Worm (Caenorhabditis elegans): Measurements from ENCODE around the gene mltn-10.
A peak's percentile ranks its signal among the peaks of the same experiment; 100 is the strongest.

Gene mltn-10

DNA sequence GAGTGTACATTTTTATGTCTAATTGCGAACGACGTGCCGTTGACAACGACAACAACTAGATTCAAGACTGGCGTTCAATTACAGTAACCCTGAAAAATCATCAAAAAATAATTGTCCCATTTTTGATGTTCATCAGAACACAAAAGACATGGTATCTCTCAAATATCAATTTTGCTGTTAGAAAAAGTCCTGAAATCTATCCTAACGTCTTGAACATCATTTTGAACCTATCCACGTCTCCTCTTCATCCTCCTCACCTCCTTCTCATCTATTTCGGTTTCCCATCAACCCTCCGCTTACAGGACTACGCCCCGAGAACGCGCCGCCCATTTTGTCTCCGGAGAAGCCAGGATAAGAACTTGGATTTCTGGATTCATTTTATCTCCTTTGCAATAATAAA is 7.1 kb upstream of the mltn-10 start, which contains the start of gene mltn-9:
TSS of gene mltn-9 (plus strand) at position 301 of the 400 bp plus-strand sequence.
- TF ChIP-seq flt-1 (GFP tag; IDR thresholded peaks at IDR 0.05): no peak
- TF ChIP-seq F13C5.2 (tag; optimal IDR thresholded peaks at IDR 0.05): no peak
- no peak for TF ChIP-seq B0310.2 (tag; optimal IDR thresholded peaks at IDR 0.05)
- no peak for TF ChIP-seq hmg-4 (GFP tag; optimal IDR thresholded peaks at IDR 0.05)
- no peak for TF ChIP-seq ceh-13 (GFP tag; optimal IDR thresholded peaks at IDR 0.05)
- no peak for TF ChIP-seq sea-1 (GFP tag; conservative IDR thresholded peaks at IDR 0.05)
- no peak for TF ChIP-seq pes-1 (GFP tag; IDR thresholded peaks at IDR 0.05)
- no peak for TF ChIP-seq ets-7 (tag; optimal IDR thresholded peaks at IDR 0.05)
- no peak for TF ChIP-seq hnd-1 (tag; optimal IDR thresholded peaks at IDR 0.05)
- TF ChIP-seq scrt-1 (GFP tag; IDR thresholded peaks at IDR 0.05): no peak
- no peak for TF ChIP-seq ceh-36 (tag; optimal IDR thresholded peaks at IDR 0.05)
- no peak for TF ChIP-seq aly-1 (tag; optimal IDR thresholded peaks at IDR 0.05)
- no peak for TF ChIP-seq tra-4 (tag; optimal IDR thresholded peaks at IDR 0.05)
- no peak for TF ChIP-seq hmbx-1 (tag; optimal IDR thresholded peaks at IDR 0.05)
- no peak for TF ChIP-seq tbx-37 (GFP tag; conservative IDR thresholded peaks at IDR 0.05)

DNA sequence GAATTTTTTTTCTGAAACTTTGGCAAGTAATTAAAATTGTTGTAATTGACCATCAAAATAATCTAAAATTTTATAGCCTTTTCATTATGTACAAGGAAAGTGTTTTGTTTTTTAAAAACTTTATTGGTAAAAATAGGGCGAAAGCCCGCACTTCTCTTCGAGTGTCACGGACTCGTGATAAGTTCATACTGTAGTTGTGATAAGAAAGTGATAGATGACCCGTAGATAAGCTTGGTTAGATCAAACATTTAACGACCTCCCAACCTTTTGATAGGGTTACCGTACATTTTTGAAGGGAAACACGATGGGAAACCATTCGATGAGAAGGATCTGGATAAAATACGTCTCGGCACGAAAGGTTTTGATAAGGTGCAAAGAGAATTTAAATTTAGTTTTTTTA is 6.5 kb upstream of the mltn-10 start:
- TF ChIP-seq B0310.2 (tag; optimal IDR thresholded peaks at IDR 0.05) (no peak), hmg-4 (GFP tag; optimal IDR thresholded peaks at IDR 0.05) (no peak), ceh-13 (GFP tag; optimal IDR thresholded peaks at IDR 0.05) (no peak), ets-7 (tag; optimal IDR thresholded peaks at IDR 0.05) (no peak), ceh-36 (tag; optimal IDR thresholded peaks at IDR 0.05) (no peak), tbx-11 (GFP tag; IDR thresholded peaks at IDR 0.05) (no peak)

DNA sequence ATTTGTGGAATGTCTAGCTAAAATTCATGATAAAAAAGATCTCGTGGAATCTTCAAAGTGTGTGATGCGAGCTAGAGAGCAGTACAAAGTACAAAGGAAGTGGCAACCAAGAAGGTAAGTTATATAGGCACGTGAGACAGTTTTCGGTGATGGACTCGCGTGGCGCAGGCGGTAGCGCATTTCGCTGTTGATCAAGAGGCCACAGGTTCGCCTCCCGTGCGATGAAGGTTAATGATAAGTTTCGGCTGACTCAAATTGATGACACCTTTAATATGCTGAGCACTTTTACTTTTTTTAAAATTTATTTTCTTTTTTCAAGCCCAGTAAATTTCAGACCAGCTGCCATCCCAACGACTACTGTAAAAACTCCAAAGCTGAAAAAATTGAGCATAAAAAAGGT is 5.9 kb upstream of the mltn-10 start:
- TF ChIP-seq pes-1 (GFP tag; IDR thresholded peaks at IDR 0.05) (0 out of 2 replicates have a peak, but pooled peaks have one; percentile 25), tbx-11 (GFP tag; IDR thresholded peaks at IDR 0.05) (no peak)

DNA sequence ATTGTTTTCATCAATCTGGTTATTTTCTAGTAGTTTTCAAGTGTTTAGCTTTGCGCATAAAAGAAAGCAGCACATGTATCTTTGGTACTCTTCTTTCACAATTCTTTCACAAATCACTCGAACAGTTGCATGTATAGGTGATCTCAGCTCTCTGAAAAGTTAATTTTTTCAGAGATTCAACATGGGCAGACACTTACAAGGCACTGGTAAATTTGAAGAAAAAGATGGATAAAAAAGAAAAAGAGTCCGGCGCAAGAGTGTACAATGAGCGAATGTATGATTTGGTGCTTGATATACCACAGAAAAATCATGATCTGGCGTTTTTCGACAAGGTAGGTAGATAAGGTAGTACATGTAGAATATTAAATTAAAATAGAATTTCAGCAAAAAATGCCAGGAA is 4.7 kb upstream of the mltn-10 start:
- TF ChIP-seq scrt-1 (GFP tag; IDR thresholded peaks at IDR 0.05) (no peak), ceh-36 (tag; optimal IDR thresholded peaks at IDR 0.05) (no peak), aly-1 (tag; optimal IDR thresholded peaks at IDR 0.05) (no peak), tbx-37 (GFP tag; conservative IDR thresholded peaks at IDR 0.05) (no peak), ceh-13 (GFP tag; optimal IDR thresholded peaks at IDR 0.05) (no peak), sea-1 (GFP tag; conservative IDR thresholded peaks at IDR 0.05) (no peak), flt-1 (GFP tag; IDR thresholded peaks at IDR 0.05) (no peak), tra-4 (tag; optimal IDR thresholded peaks at IDR 0.05) (no peak), ets-7 (tag; optimal IDR thresholded peaks at IDR 0.05) (no peak), hmg-4 (GFP tag; optimal IDR thresholded peaks at IDR 0.05) (no peak), hmbx-1 (tag; optimal IDR thresholded peaks at IDR 0.05) (no peak)

DNA sequence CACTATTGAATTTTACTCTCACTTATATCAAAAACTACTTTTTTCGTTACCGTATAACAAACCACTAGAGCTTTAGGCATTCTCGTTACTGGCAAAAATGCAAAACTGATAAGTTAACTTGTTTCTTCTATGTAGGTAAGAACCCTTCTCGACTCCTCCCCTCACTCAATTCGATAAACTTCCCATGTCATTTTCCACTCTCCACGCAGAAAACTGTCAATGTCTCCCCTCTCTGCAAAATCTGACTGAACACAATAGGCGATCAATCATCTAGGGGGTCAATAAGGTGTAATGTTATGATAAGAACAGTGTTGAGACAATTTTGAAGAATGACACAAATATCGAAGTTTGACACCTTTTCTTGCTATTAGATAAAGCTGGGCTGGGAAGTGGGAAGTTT is 4.1 kb upstream of the mltn-10 start:
- TF ChIP-seq tra-4 (tag; optimal IDR thresholded peaks at IDR 0.05) (no peak), aly-1 (tag; optimal IDR thresholded peaks at IDR 0.05) (no peak), sea-1 (GFP tag; conservative IDR thresholded peaks at IDR 0.05) (no peak), ceh-36 (tag; optimal IDR thresholded peaks at IDR 0.05) (no peak), tbx-11 (GFP tag; IDR thresholded peaks at IDR 0.05) (no peak), flt-1 (GFP tag; IDR thresholded peaks at IDR 0.05) (no peak), hmbx-1 (tag; optimal IDR thresholded peaks at IDR 0.05) (no peak), tbx-37 (GFP tag; conservative IDR thresholded peaks at IDR 0.05) (no peak), scrt-1 (GFP tag; IDR thresholded peaks at IDR 0.05) (no peak), ama-1 (optimal IDR thresholded peaks at IDR 0.05) (no peak)

DNA sequence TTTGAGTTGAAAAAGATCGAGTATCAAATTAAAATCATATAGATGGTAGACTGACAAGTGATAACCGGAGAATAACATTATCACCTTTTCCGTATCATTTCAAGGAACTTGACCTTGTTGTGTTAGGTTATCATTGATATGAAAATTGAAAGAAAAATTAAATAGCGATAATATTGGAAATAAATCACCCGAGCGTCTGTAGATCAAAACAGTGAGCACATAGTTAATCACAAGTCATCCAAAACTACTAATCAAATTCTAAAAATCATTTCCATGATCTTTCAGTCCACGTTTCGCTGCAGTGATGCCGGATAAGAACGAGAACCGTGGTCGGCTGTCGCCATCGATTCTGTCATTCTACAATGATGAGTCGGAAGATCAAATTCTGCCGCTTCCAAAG is 3.1 kb upstream of the mltn-10 start:
- no peak for TF ChIP-seq flt-1 (GFP tag; IDR thresholded peaks at IDR 0.05)
- no peak for TF ChIP-seq ceh-13 (GFP tag; optimal IDR thresholded peaks at IDR 0.05)
- no peak for TF ChIP-seq B0310.2 (tag; optimal IDR thresholded peaks at IDR 0.05)
- no peak for TF ChIP-seq tbx-11 (GFP tag; IDR thresholded peaks at IDR 0.05)
- no peak for TF ChIP-seq hmbx-1 (tag; optimal IDR thresholded peaks at IDR 0.05)
- TF ChIP-seq aly-1 (tag; optimal IDR thresholded peaks at IDR 0.05): no peak

DNA sequence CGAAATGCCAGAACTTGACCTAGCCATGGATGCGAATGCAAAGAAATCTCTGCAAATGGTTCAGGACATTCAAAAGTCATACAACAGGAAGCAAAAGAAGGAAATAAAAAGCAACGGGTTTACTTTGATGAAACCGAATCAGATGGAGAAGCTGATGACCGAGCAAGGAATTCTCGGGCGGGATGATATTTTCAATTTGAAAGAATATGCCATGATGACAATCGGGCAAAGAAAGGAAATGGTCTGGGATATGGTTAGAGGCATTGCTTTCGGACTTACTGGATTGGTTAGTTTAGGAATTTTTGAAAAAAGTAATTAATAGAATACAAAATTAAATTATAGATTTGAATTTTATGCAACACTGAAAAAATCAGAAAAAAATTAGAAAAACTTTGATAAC is 2.1 kb upstream of the mltn-10 start:
- no peak for TF ChIP-seq tra-4 (tag; optimal IDR thresholded peaks at IDR 0.05)
- no peak for TF ChIP-seq ceh-13 (GFP tag; optimal IDR thresholded peaks at IDR 0.05)
- no peak for TF ChIP-seq hmbx-1 (tag; optimal IDR thresholded peaks at IDR 0.05)
- no peak for TF ChIP-seq aly-1 (tag; optimal IDR thresholded peaks at IDR 0.05)
- no peak for TF ChIP-seq ets-7 (tag; optimal IDR thresholded peaks at IDR 0.05)
- TF ChIP-seq tbx-37 (GFP tag; conservative IDR thresholded peaks at IDR 0.05): no peak
- no peak for TF ChIP-seq ama-1 (optimal IDR thresholded peaks at IDR 0.05)
- no peak for TF ChIP-seq pes-1 (GFP tag; IDR thresholded peaks at IDR 0.05)
- TF ChIP-seq ceh-36 (tag; optimal IDR thresholded peaks at IDR 0.05): no peak
- TF ChIP-seq B0310.2 (tag; optimal IDR thresholded peaks at IDR 0.05): no peak
- no peak for TF ChIP-seq tbx-11 (GFP tag; IDR thresholded peaks at IDR 0.05)
- no peak for TF ChIP-seq F13C5.2 (tag; optimal IDR thresholded peaks at IDR 0.05)
- TF ChIP-seq sea-1 (GFP tag; conservative IDR thresholded peaks at IDR 0.05): no peak

DNA sequence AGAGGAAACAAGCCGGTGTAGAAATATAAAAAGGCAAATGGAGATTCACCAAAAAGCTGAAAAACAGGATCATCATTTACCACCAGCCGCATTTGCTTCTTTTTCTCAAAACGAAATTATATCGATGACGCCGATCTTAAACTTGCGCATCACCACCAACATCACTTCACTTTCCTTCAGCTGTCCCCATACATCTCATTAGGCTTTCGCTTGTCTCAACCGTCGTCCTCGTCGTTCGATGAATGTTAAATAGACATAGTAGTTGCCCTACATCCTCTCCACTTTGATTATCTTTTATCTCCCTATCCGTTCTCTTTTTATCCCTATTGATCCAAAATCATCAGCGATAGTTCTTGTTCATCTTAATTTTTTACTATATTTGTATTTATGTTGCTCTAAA is 4.0 kb downstream of the mltn-10 start:
- TF ChIP-seq aly-1 (tag; optimal IDR thresholded peaks at IDR 0.05) (no peak), scrt-1 (GFP tag; IDR thresholded peaks at IDR 0.05) (no peak), flt-1 (GFP tag; IDR thresholded peaks at IDR 0.05) (no peak)

DNA sequence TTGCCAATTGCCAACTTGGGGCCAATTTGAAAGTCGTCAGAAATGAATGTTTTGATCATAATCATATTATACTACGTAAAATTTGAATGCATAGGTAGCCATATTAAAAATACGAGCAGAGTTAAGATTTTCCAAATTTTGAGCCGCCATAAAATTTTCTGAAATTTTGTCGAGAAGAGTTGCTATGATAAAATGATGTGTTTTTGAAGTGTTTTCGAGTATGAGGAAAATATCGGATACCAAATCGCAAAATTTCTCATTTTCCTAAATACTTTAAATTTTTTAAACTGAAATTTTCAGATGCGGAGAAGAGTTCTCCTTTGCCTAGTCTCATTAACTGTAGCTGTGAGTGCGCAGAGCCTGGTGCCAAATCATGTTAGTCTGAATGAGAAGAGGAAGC is 4.5 kb downstream of the mltn-10 start, which contains the start of gene tag-297:
TSS of gene tag-297 (plus strand) at position 301 of the 400 bp plus-strand sequence.
- no peak for TF ChIP-seq hnd-1 (tag; optimal IDR thresholded peaks at IDR 0.05)
- TF ChIP-seq ets-7 (tag; optimal IDR thresholded peaks at IDR 0.05): no peak
- no peak for TF ChIP-seq flt-1 (GFP tag; IDR thresholded peaks at IDR 0.05)
- TF ChIP-seq hmg-4 (GFP tag; optimal IDR thresholded peaks at IDR 0.05): no peak
- TF ChIP-seq aly-1 (tag; optimal IDR thresholded peaks at IDR 0.05): no peak
- TF ChIP-seq B0310.2 (tag; optimal IDR thresholded peaks at IDR 0.05): no peak
- no peak for TF ChIP-seq sea-1 (GFP tag; conservative IDR thresholded peaks at IDR 0.05)
- no peak for TF ChIP-seq hmbx-1 (tag; optimal IDR thresholded peaks at IDR 0.05)
- no peak for TF ChIP-seq ama-1 (optimal IDR thresholded peaks at IDR 0.05)
- TF ChIP-seq tbx-37 (GFP tag; conservative IDR thresholded peaks at IDR 0.05): no peak

All from whole organism, early embryonic.